Worm (Caenorhabditis elegans) whole organism, midembryonic: ENCODE results near the gene lys-1.

Source experiments
- T22C8.4 ChIP-seq: fragments of 200-800 bp; sonication (Bioruptor generic); IDR thresholded peaks from 2 replicates; pipeline ENCODE4 v1.3.6; 2022; ENCODE audit warnings: missing genetic modification characterization, missing compliant biosample characterization
- cog-1 ChIP-seq: sonication (generic microtip); optimal IDR thresholded peaks from 2 replicates; lab custom pipeline; 2016; ENCODE audit warnings: missing genetic modification characterization, missing compliant biosample characterization
- flt-1 ChIP-seq: fragments of 200-800 bp; sonication (Bioruptor generic); IDR thresholded peaks from 2 replicates; pipeline ENCODE4 v1.3.6; 2022; ENCODE audit warnings: missing genetic modification characterization, missing compliant biosample characterization
- klf-2 ChIP-seq: fragments of 200-800 bp; sonication (Bioruptor generic); conservative IDR thresholded peaks from 2 replicates; pipeline ENCODE4 v1.3.6; 2022; ENCODE audit warnings: missing genetic modification reagents, missing genetic modification characterization, missing compliant biosample characterization
- med-1 ChIP-seq: sonication (generic microtip); optimal IDR thresholded peaks from 2 replicates; lab custom pipeline; 2017; ENCODE audit warnings: missing genetic modification characterization, mild to moderate bottlenecking, missing compliant biosample characterization, antibody characterized with exemption, missing genetic modification reagents; ENCODE audit not compliant: insufficient read depth
- ref-1 ChIP-seq: fragments of 200-800 bp; sonication (Bioruptor generic); conservative IDR thresholded peaks from 2 replicates; pipeline ENCODE4 v1.3.6; 2022; ENCODE audit warnings: missing genetic modification reagents, missing genetic modification characterization, missing compliant biosample characterization
- tab-1 ChIP-seq: fragments of 200-800 bp; sonication (Bioruptor generic); IDR thresholded peaks from 2 replicates; pipeline ENCODE4 v1.3.6; 2022; ENCODE audit warnings: missing genetic modification characterization, missing compliant biosample characterization
- ztf-23 ChIP-seq: fragments of 200-800 bp; sonication (Bioruptor generic); IDR thresholded peaks from 2 replicates; pipeline ENCODE4 v1.3.6; 2022; ENCODE audit warnings: missing genetic modification reagents, missing genetic modification characterization, missing compliant biosample characterization
- ztf-29 ChIP-seq: fragments of 200-800 bp; sonication (Bioruptor generic); IDR thresholded peaks from 2 replicates; pipeline ENCODE4 v1.3.6; 2022; ENCODE audit warnings: missing genetic modification reagents, missing genetic modification characterization, missing compliant biosample characterization

The lys-1 gene

DNA sequence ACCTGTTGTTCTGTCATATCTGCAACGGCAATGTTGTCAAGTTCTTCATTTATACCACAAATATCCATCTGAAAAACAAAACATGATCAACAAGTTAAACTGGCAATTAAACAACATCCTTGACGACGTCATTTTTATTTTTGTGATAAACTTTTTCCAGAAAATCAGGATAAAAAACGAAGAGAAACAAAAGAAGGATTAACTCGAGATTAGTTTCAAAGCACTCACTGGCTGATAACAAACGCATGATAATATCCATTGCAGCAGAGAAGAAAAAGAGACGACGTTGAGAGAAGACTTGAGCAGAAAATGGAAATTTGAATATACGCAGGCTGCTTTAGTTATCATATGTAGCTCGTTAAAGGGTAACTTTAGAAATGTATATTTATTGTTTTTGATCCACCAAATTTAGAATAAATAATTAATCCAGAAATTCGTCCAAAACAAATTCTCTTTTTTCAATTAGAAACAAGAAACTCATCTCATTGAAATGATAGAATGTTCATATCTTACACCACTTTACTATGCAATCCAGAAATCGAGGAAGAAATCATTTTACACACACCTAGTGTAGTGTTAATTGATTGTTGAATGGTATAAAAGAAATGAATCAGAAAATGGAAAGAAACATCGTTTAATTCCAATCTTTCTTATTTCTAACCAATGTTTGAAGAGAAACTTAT lies 36.4 kb upstream of the lys-1 start, which contains the start of the genes C12D8.21 and col-148:
TSS of gene C12D8.21 (minus strand) at position 68 of the 683 bp plus-strand sequence.
TSS of gene col-148 (plus strand) at position 633 of the 683 bp plus-strand sequence.
- TF ChIP-seq cog-1 (tag; lab: Kevin White, UChicago), result no peak
- TF ChIP-seq ztf-23 (GFP tag; lab: Robert Waterston, UW), result no peak
- TF ChIP-seq med-1 (GFP tag; lab: Kevin White, UChicago), result no peak
- no peak for TF ChIP-seq ztf-29 (GFP tag; lab: Robert Waterston, UW)
- no peak for TF ChIP-seq ref-1 (GFP tag; lab: Robert Waterston, UW)

DNA sequence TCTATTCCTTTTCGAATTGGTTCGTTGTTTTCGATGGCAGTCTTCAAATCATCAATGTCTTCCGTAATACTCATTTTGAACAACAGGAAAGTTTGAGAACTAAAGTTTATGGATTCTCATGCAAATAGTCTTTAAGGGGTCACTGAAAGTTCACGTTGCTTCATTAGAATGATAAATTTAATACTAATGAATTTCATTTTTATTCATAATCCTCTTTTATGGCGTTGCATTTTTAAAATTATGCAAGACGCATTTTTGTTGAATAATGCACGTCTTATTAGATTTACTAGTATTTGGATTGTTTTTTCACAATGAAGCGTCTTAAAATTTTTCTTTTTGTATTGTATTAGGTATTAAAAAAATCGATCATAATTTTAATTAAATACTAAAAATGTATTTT lies 34.6 kb upstream of the lys-1 start, which contains the start of gene C12D8.9:
TSS of gene C12D8.9 (minus strand) at position 101 of the 400 bp plus-strand sequence.
- TF ChIP-seq ztf-29 (GFP tag; lab: Robert Waterston, UW) (no peak), klf-2 (GFP tag; lab: Robert Waterston, UW) (no peak), ref-1 (GFP tag; lab: Robert Waterston, UW) (no peak), T22C8.4 (GFP tag; lab: Robert Waterston, UW) (no peak), ztf-23 (GFP tag; lab: Robert Waterston, UW) (no peak)

- TF ChIP-seq T22C8.4 (GFP tag; lab: Robert Waterston, UW) (no peak), cog-1 (tag; lab: Kevin White, UChicago) (no peak), flt-1 (GFP tag; lab: Robert Waterston, UW) (no peak), med-1 (GFP tag; lab: Kevin White, UChicago) (no peak), tab-1 (GFP tag; lab: Robert Waterston, UW) (no peak), ztf-29 (GFP tag; lab: Robert Waterston, UW) (no peak), klf-2 (GFP tag; lab: Robert Waterston, UW) (no peak), ztf-23 (GFP tag; lab: Robert Waterston, UW) (no peak), ref-1 (GFP tag; lab: Robert Waterston, UW) (no peak)
These were observed 33.5 kb upstream of the lys-1 start for ce11 chrV:10244018-10244720.

DNA sequence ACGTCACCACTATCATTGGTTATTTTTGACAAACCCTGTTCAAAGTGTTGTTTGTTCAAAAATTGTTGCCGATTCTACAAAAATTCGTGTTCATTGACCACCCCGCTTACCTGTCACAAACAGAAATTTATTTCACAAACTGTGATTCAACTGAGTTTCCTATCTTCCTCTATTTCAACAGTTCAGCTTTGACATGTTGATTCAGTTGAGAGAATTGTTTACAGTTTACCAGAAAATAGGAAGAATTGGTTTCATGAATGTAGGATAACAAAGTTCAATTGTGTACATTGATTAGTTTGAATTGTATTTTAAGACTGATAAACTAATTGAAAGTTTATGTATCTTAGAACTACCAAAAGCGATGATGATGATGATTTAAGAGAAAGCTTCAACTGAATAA lies 32.1 kb upstream of the lys-1 start:
- TF ChIP-seq cog-1 (tag; lab: Kevin White, UChicago) (no peak), T22C8.4 (GFP tag; lab: Robert Waterston, UW) (no peak), tab-1 (GFP tag; lab: Robert Waterston, UW) (no peak), ztf-23 (GFP tag; lab: Robert Waterston, UW) (no peak), ref-1 (GFP tag; lab: Robert Waterston, UW) (no peak), flt-1 (GFP tag; lab: Robert Waterston, UW) (no peak)

- no peak for TF ChIP-seq klf-2 (GFP tag; lab: Robert Waterston, UW)
- no peak for TF ChIP-seq T22C8.4 (GFP tag; lab: Robert Waterston, UW)
- no peak for TF ChIP-seq cog-1 (tag; lab: Kevin White, UChicago)
- TF ChIP-seq tab-1 (GFP tag; lab: Robert Waterston, UW), result no peak
- TF ChIP-seq ztf-23 (GFP tag; lab: Robert Waterston, UW), result no peak
- no peak for TF ChIP-seq ref-1 (GFP tag; lab: Robert Waterston, UW)
These were observed 31.2 kb upstream of the lys-1 start for ce11 chrV:10246443-10246885.

DNA sequence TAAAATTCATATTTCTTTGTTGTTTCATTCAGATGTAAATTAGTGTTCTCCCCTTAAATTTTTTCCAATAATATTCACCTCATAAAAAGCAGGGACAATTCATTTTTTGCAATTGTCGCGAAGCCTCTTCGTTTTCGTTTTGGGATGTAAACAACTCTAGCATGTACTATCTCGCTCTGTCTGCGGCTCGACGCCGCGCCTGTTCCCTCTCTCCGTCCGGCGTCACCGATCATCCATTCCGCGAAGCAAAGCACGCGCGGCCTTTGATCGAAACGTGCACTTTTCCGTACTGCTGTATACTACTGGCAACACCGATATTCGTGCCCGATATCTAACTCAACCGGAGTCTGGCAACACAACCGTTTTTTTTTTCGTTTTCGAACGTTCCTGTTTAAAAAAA lies 30.7 kb upstream of the lys-1 start:
- no peak for TF ChIP-seq T22C8.4 (GFP tag; lab: Robert Waterston, UW)
- no peak for TF ChIP-seq flt-1 (GFP tag; lab: Robert Waterston, UW)
- TF ChIP-seq klf-2 (GFP tag; lab: Robert Waterston, UW), result no peak
- no peak for TF ChIP-seq cog-1 (tag; lab: Kevin White, UChicago)
- no peak for TF ChIP-seq tab-1 (GFP tag; lab: Robert Waterston, UW)
- TF ChIP-seq ztf-23 (GFP tag; lab: Robert Waterston, UW), result no peak
- no peak for TF ChIP-seq ztf-29 (GFP tag; lab: Robert Waterston, UW)
- no peak for TF ChIP-seq ref-1 (GFP tag; lab: Robert Waterston, UW)

DNA sequence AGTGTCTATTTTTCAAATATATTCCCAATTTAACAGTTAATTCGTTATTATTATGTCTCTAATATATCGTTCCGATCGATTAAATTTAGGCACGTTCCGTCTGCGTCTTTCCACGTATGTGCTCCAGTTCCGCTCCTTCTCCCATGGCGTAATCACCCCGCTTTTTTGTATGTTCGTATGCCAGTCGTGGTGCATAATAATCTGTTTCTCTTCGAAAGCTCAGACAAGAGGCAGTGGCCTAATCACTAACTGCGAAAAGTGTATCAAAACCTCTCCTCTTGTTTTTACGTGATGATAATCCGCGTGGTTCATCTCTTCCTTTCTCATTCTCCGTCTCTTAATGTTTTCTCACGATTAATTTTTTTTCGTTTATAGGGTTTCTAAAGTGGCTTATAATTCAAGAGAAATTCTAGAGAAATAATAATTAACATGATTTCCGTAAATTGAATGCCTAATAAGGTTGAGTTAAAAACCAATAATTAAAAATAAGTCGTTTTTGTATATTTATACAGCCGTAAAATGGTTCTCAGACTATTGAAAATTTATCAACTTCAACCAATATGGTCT lies 29.9 kb upstream of the lys-1 start:
- no peak for TF ChIP-seq flt-1 (GFP tag; lab: Robert Waterston, UW)
- TF ChIP-seq ztf-23 (GFP tag; lab: Robert Waterston, UW), result no peak
- TF ChIP-seq klf-2 (GFP tag; lab: Robert Waterston, UW), result no peak
- TF ChIP-seq cog-1 (tag; lab: Kevin White, UChicago), result no peak
- no peak for TF ChIP-seq tab-1 (GFP tag; lab: Robert Waterston, UW)
- TF ChIP-seq med-1 (GFP tag; lab: Kevin White, UChicago), result no peak
- no peak for TF ChIP-seq T22C8.4 (GFP tag; lab: Robert Waterston, UW)
- TF ChIP-seq ztf-29 (GFP tag; lab: Robert Waterston, UW), result no peak
- no peak for TF ChIP-seq ref-1 (GFP tag; lab: Robert Waterston, UW)

- TF ChIP-seq ztf-29 (GFP tag; lab: Robert Waterston, UW) (no peak), klf-2 (GFP tag; lab: Robert Waterston, UW) (no peak), ref-1 (GFP tag; lab: Robert Waterston, UW) (no peak), ztf-23 (GFP tag; lab: Robert Waterston, UW) (no peak), T22C8.4 (GFP tag; lab: Robert Waterston, UW) (no peak), tab-1 (GFP tag; lab: Robert Waterston, UW) (no peak), med-1 (GFP tag; lab: Kevin White, UChicago) (no peak), flt-1 (GFP tag; lab: Robert Waterston, UW) (no peak), cog-1 (tag; lab: Kevin White, UChicago) (no peak)
These were observed 29.3 kb upstream of the lys-1 start, which contains the start of gene akt-1 for ce11 chrV:10248255-10248979. Gene akt-1 (plus strand): TSS chrV:10248905.
